Fruit fly (Drosophila melanogaster): ENCODE results near the gene Rpn9.

DNA sequence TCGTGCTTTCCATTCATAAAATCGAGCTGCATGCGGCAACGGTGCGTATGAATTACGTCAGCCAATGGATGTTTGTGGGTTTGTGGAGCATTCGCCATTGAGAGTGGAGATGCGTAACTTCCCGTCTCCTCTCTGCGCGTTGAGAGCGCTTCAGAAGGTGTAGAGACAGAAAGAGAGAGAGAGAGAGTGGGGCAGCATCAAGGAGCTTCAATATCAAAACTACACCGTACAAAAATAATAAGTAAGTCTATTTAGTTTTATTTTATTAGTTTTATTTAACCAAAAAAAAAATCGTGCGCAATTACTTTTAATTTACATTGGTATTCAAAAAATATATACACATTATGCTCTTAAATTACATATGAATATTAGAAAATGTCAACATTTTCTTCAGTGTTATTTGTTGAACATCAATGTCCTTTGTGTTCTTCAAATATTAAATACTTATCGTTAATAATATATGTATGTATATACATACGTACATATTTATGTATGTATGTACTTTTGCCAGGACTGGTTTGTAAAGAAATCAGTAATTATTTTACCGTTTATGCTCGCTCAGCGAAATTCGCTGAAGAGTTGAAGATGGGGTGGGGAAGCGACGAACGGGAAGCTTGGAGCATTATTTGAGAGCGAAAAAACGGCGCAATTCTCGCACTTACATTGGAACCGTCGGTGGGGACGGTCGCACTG is 10.4 kb downstream of the Rpn9 start, which contains the start of gene CG10365:
- no peak for TF ChIP-seq br (GFP tag; optimal IDR thresholded peaks at IDR 0.05)
- peak in 1 of 2 experiments; percentile 91 for TF ChIP-seq foxo (GFP tag; optimal IDR thresholded peaks at IDR 0.05)
- TF ChIP-seq Mio (GFP tag; optimal IDR thresholded peaks at IDR 0.05) = no peak
- TF ChIP-seq h (GFP tag; optimal IDR thresholded peaks at IDR 0.05) = peak; percentile 76
- TF ChIP-seq fru (GFP tag; optimal IDR thresholded peaks at IDR 0.05) = peak; percentile 81
- peak; percentile 52 for TF ChIP-seq Hnf4 (GFP tag; optimal IDR thresholded peaks at IDR 0.05)
- peak; percentile 85 for TF ChIP-seq psq (GFP tag; optimal IDR thresholded peaks at IDR 0.05)
- no peak for TF ChIP-seq usp (GFP tag; optimal IDR thresholded peaks at IDR 0.05)
- TF ChIP-seq lola (GFP tag; optimal IDR thresholded peaks at IDR 0.05) = no peak
- TF ChIP-seq CrebA (GFP tag; optimal IDR thresholded peaks at IDR 0.05; ENCODE audit: borderline replicate concordance) = no peak
- no peak for TF ChIP-seq Abd-B (GFP tag; optimal IDR thresholded peaks at IDR 0.05)
- TF ChIP-seq Rel (GFP tag; optimal IDR thresholded peaks at IDR 0.05) = no peak
- peak; percentile 2 for TF ChIP-seq Rel (tag; optimal IDR thresholded peaks at IDR 0.05)

Data from whole organism, wandering third instar larva.